Worm (Caenorhabditis elegans) whole organism, L4/young adult: ENCODE data around the gene cey-4.

Experiments
- W03F9.2 ChIP-seq: fragments of 150-350 bp; optimal IDR thresholded peaks from 2 replicates; lab custom pipeline; 2014; ENCODE audit warnings: missing biosample characterization, missing genetic modification characterization
- dao-5 ChIP-seq: sonication (generic microtip); optimal IDR thresholded peaks from 2 replicates; lab custom pipeline; 2016; ENCODE audit warnings: missing genotype, missing genetic modification characterization, moderate library complexity, missing compliant biosample characterization
- him-1 ChIP-seq: sonication (generic microtip); optimal IDR thresholded peaks from 2 replicates; lab custom pipeline; 2016; ENCODE audit warnings: missing genotype, missing genetic modification reagents, missing genetic modification characterization, missing compliant biosample characterization

- TF ChIP-seq him-1 (tag; lab: Kevin White, UChicago) (no peak), W03F9.2 (tag; lab: Kevin White, UChicago) (no peak), dao-5 (tag; lab: Kevin White, UChicago) (no peak)
Measured at ce11 chrIII:10904320-10904961, 35.9 kb upstream of the cey-4 start.
